Fruit fly (Drosophila melanogaster): ENCODE measurements around the gene CG15743.

CG15743 gene

dm6 chrX:13272676-13273233 is 12.8 kb upstream of the CG15743 start (continued):
- TF ChIP-seq CG8089 (GFP tag; optimal IDR thresholded peaks at IDR 0.05) = no peak
- no peak for TF ChIP-seq esg (GFP tag; conservative IDR thresholded peaks at IDR 0.05)
- peak; percentile 15 for TF ChIP-seq CG12391 (tag; optimal IDR thresholded peaks at IDR 0.05)
- peak; percentile 32 for TF ChIP-seq unpg (GFP tag; optimal IDR thresholded peaks at IDR 0.05)
- TF ChIP-seq psq (GFP tag; optimal IDR thresholded peaks at IDR 0.05) = peak; percentile 34
- peak; percentile 26 for TF ChIP-seq oc (tag; optimal IDR thresholded peaks at IDR 0.05)
- TF ChIP-seq CG18262 (tag; optimal IDR thresholded peaks at IDR 0.05) = peak; percentile 23
- no peak for TF ChIP-seq CG1603 (tag; optimal IDR thresholded peaks at IDR 0.05)
- TF ChIP-seq CG8924 (tag; optimal IDR thresholded peaks at IDR 0.05) = peak; percentile 1
- no peak for TF ChIP-seq fd96Cb (tag; optimal IDR thresholded peaks at IDR 0.05)
- no peak for TF ChIP-seq ro (GFP tag; IDR thresholded peaks at IDR 0.05)
- peak; percentile 41 for TF ChIP-seq CG17359 (tag; optimal IDR thresholded peaks at IDR 0.05)
- peak; percentile 39 for TF ChIP-seq Ada2b (GFP tag; IDR thresholded peaks at IDR 0.05)
- TF ChIP-seq Spps (tag; optimal IDR thresholded peaks at IDR 0.05) = no peak
- TF ChIP-seq dan (GFP tag; IDR thresholded peaks at IDR 0.05) = no peak
- no peak for TF ChIP-seq usp (GFP tag; optimal IDR thresholded peaks at IDR 0.05)
- no peak for TF ChIP-seq CG4730 (GFP tag; IDR thresholded peaks at IDR 0.05)
- 0 out of 3 replicates have a peak, but pooled peaks have one; percentile 34 for TF ChIP-seq ci (GFP tag; IDR thresholded peaks at IDR 0.05)
- TF ChIP-seq ken (GFP tag; IDR thresholded peaks at IDR 0.05) = no peak
- TF ChIP-seq sqz (GFP tag; optimal IDR thresholded peaks at IDR 0.05) = no peak
- TF ChIP-seq Awh (GFP tag; IDR thresholded peaks at IDR 0.05) = no peak
- TF ChIP-seq CG32532 (GFP tag; IDR thresholded peaks at IDR 0.05) = no peak
- TF ChIP-seq Neu2 (GFP tag; optimal IDR thresholded peaks at IDR 0.05; ENCODE audit: borderline replicate concordance) = no peak
- no peak for TF ChIP-seq abd-A (tag; optimal IDR thresholded peaks at IDR 0.05)
- no peak for TF ChIP-seq caup (GFP tag; optimal IDR thresholded peaks at IDR 0.05; ENCODE audit: severe bottlenecking)
- no peak for TF ChIP-seq repo (GFP tag; optimal IDR thresholded peaks at IDR 0.05)
- TF ChIP-seq Adf1 (GFP tag; IDR thresholded peaks at IDR 0.05) = no peak
- TF ChIP-seq CG10274 (GFP tag; optimal IDR thresholded peaks at IDR 0.05) = no peak
- no peak; the same call in 2 of the 3 replicates for TF ChIP-seq CG17361 (GFP tag; IDR thresholded peaks at IDR 0.05)
- no peak for TF ChIP-seq CG3847 (GFP tag; IDR thresholded peaks at IDR 0.05)
- no peak for TF ChIP-seq CG15073 (GFP tag; optimal IDR thresholded peaks at IDR 0.05)
- TF ChIP-seq CG14050 (GFP tag; IDR thresholded peaks at IDR 0.05) = no peak
- peak; percentile 17; the same call in 1 of the 2 replicates for TF ChIP-seq Xrp1 (GFP tag; IDR thresholded peaks at IDR 0.05)
- no peak for TF ChIP-seq E2f1 (GFP tag; IDR thresholded peaks at IDR 0.05)
- TF ChIP-seq phol (tag; optimal IDR thresholded peaks at IDR 0.05) = peak; percentile 26
- TF ChIP-seq H15 (GFP tag; IDR thresholded peaks at IDR 0.05) = no peak
- peak; percentile 17 for TF ChIP-seq CG10979 (tag; optimal IDR thresholded peaks at IDR 0.05)
- TF ChIP-seq btn (GFP tag; optimal IDR thresholded peaks at IDR 0.05) = no peak
- TF ChIP-seq NFAT (GFP tag; IDR thresholded peaks at IDR 0.05) = 0 out of 2 replicates have a peak, but pooled peaks have one; percentile 13
- TF ChIP-seq odd (GFP tag; optimal IDR thresholded peaks at IDR 0.05) = no peak
- TF ChIP-seq nmo (GFP tag; optimal IDR thresholded peaks at IDR 0.05) = peak; percentile 32
- TF ChIP-seq CG16815 (GFP tag; optimal IDR thresholded peaks at IDR 0.05) = no peak
- TF ChIP-seq CG10959 (GFP tag; IDR thresholded peaks at IDR 0.05) = no peak
- TF ChIP-seq CG13287 (GFP tag; IDR thresholded peaks at IDR 0.05; ENCODE audit: partially characterized antibody) = no peak
- peak; percentile 29 to 41 for TF ChIP-seq Trl (optimal IDR thresholded peaks at IDR 0.05)
- no peak for TF ChIP-seq Trl (GFP tag; optimal IDR thresholded peaks at IDR 0.05)

Data from whole organism, embryonic.